Worm (Caenorhabditis elegans) whole organism, late embryonic: ENCODE results near the gene alh-7.

Experiments
- F13H6.1 ChIP-seq: sonication (generic microtip); optimal IDR thresholded peaks from 2 replicates; lab custom pipeline; 2016; ENCODE audit warnings: missing genetic modification characterization, missing compliant biosample characterization
- ama-1 ChIP-seq: fragments of 150-350 bp; optimal IDR thresholded peaks from 2 replicates; lab custom pipeline; 2014
- ceh-18 ChIP-seq: sonication (generic microtip); optimal IDR thresholded peaks from 2 replicates; lab custom pipeline; 2016; ENCODE audit warnings: missing genetic modification characterization, missing compliant biosample characterization
- ceh-19 ChIP-seq: fragments of 200-800 bp; sonication (Bioruptor generic); optimal IDR thresholded peaks from 2 replicates; lab custom pipeline; 2018; ENCODE audit warnings: mild to moderate bottlenecking, missing genetic modification characterization, missing compliant biosample characterization
- ceh-30 ChIP-seq: fragments of 150-350 bp; optimal IDR thresholded peaks from 2 replicates; lab custom pipeline; 2014; ENCODE audit warnings: missing biosample characterization, missing genetic modification characterization
- ceh-31 ChIP-seq: sonication (generic microtip); optimal IDR thresholded peaks from 2 replicates; lab custom pipeline; 2016; ENCODE audit warnings: missing genetic modification characterization, missing compliant biosample characterization
- ceh-34 ChIP-seq: sonication (generic microtip); optimal IDR thresholded peaks from 2 replicates; lab custom pipeline; 2016; ENCODE audit warnings: mild to moderate bottlenecking, missing genetic modification characterization, missing compliant biosample characterization
- ceh-45 ChIP-seq: fragments of 200-800 bp; sonication (Bioruptor generic); IDR thresholded peaks from 2 replicates; pipeline ENCODE4 v1.3.6; 2022; ENCODE audit warnings: missing genetic modification reagents, missing genetic modification characterization, missing compliant biosample characterization
- ceh-48 ChIP-seq: sonication (generic microtip); optimal IDR thresholded peaks from 2 replicates; lab custom pipeline; 2016; ENCODE audit warnings: missing genetic modification characterization, inconsistent platforms, missing compliant biosample characterization
- ceh-9 ChIP-seq: sonication (generic microtip); optimal IDR thresholded peaks from 2 replicates; lab custom pipeline; 2016; ENCODE audit warnings: mild to moderate bottlenecking, missing genetic modification characterization, inconsistent platforms, missing compliant biosample characterization
- dve-1 ChIP-seq: sonication (generic microtip); optimal IDR thresholded peaks from 2 replicates; lab custom pipeline; 2017; ENCODE audit warnings: antibody characterized with exemption, mild to moderate bottlenecking, missing genetic modification characterization, missing compliant biosample characterization
- elt-2 ChIP-seq: sonication (generic microtip); optimal IDR thresholded peaks from 2 replicates; lab custom pipeline; 2016; ENCODE audit warnings: missing genetic modification reagents, missing genetic modification characterization, missing compliant biosample characterization
- fax-1 ChIP-seq: sonication (generic microtip); optimal IDR thresholded peaks from 2 replicates; lab custom pipeline; 2016; ENCODE audit warnings: missing genotype, missing genetic modification characterization, missing compliant biosample characterization
- fkh-6 ChIP-seq: sonication (generic microtip); optimal IDR thresholded peaks from 2 replicates; lab custom pipeline; 2016; ENCODE audit warnings: missing genetic modification characterization, missing compliant biosample characterization
- hlh-30 ChIP-seq: sonication (generic microtip); optimal IDR thresholded peaks from 2 replicates; lab custom pipeline; 2017; ENCODE audit warnings: antibody characterized with exemption, missing genetic modification characterization, missing compliant biosample characterization; ENCODE audit not compliant: insufficient read depth
- hlh-8 ChIP-seq: sonication (generic microtip); optimal IDR thresholded peaks from 2 replicates; lab custom pipeline; 2016; ENCODE audit warnings: missing genotype, missing genetic modification characterization, missing compliant biosample characterization
- lim-6 ChIP-seq: sonication (generic microtip); optimal IDR thresholded peaks from 2 replicates; lab custom pipeline; 2016; ENCODE audit warnings: missing genetic modification characterization, missing compliant biosample characterization
- nfya-1 ChIP-seq: sonication (generic microtip); optimal IDR thresholded peaks from 2 replicates; lab custom pipeline; 2017; ENCODE audit warnings: missing genetic modification characterization, mild to moderate bottlenecking, missing compliant biosample characterization, antibody characterized with exemption, moderate library complexity
- pag-3 ChIP-seq: sonication (generic microtip); optimal IDR thresholded peaks from 2 replicates; lab custom pipeline; 2016; ENCODE audit warnings: missing compliant biosample characterization, missing genetic modification characterization, borderline replicate concordance
- pat-9 ChIP-seq: fragments of 200-800 bp; sonication (Bioruptor generic); optimal IDR thresholded peaks from 2 replicates; lab custom pipeline; 2018; ENCODE audit warnings: mild to moderate bottlenecking, missing genetic modification characterization, moderate library complexity, missing compliant biosample characterization
- pax-1 ChIP-seq: fragments of 150-350 bp; optimal IDR thresholded peaks from 2 replicates; lab custom pipeline; 2014; ENCODE audit warnings: missing biosample characterization, missing genetic modification characterization
- pqm-1 ChIP-seq: sonication (generic microtip); optimal IDR thresholded peaks from 2 replicates; lab custom pipeline; 2016; ENCODE audit warnings: missing genetic modification characterization, missing compliant biosample characterization
- rnt-1 ChIP-seq: sonication (generic microtip); optimal IDR thresholded peaks from 2 replicates; lab custom pipeline; 2016; ENCODE audit warnings: missing genetic modification characterization, missing compliant biosample characterization
- tbx-2 ChIP-seq: sonication (generic microtip); optimal IDR thresholded peaks from 2 replicates; lab custom pipeline; 2016; ENCODE audit warnings: missing genetic modification characterization, missing compliant biosample characterization
- unc-42 ChIP-seq: sonication (generic microtip); optimal IDR thresholded peaks from 2 replicates; lab custom pipeline; 2016; ENCODE audit warnings: missing genotype, missing genetic modification characterization, missing compliant biosample characterization
- unc-55 ChIP-seq: sonication (generic microtip); optimal IDR thresholded peaks from 2 replicates; lab custom pipeline; 2017; ENCODE audit warnings: missing biosample characterization, missing genetic modification reagents, missing genetic modification characterization
- ztf-16 ChIP-seq: sonication (generic microtip); optimal IDR thresholded peaks from 2 replicates; lab custom pipeline; 2017; ENCODE audit warnings: missing genetic modification characterization, missing compliant biosample characterization

The alh-7 gene

ce11 chrII:13469043-13469652 is 22.4 kb downstream of the alh-7 start, which contains the start of gene E01G4.3:
Gene E01G4.3, minus strand, starts transcription at chrII:13469602.
- peak; percentile 40 for TF ChIP-seq hlh-30 (tag; lab: Kevin White, UChicago)
- TF ChIP-seq nfya-1 (tag; lab: Kevin White, UChicago) = peak; percentile 44
- peak; percentile 72 for TF ChIP-seq ceh-18 (tag; lab: Kevin White, UChicago)
- TF ChIP-seq elt-2 = peak; percentile 84
- no peak for TF ChIP-seq pag-3 (tag; lab: Kevin White, UChicago)
- no peak for TF ChIP-seq lim-6 (tag; lab: Kevin White, UChicago)
- peak; percentile 59 for TF ChIP-seq rnt-1 (tag; lab: Kevin White, UChicago)
- peak; percentile 31 for TF ChIP-seq pqm-1 (tag; lab: Kevin White, UChicago)

ce11 chrII:13467838-13468389 is 23.7 kb downstream of the alh-7 start:
- TF ChIP-seq elt-2 (peak; percentile 96), ceh-31 (tag; lab: Kevin White, UChicago) (no peak), fkh-6 (tag; lab: Kevin White, UChicago) (no peak), pag-3 (tag; lab: Kevin White, UChicago) (no peak)
- TF ChIP-seq, all 69 proteins: peak for 1

ce11 chrII:13465381-13465838 is 26.2 kb downstream of the alh-7 start:
- TF ChIP-seq pax-1 (tag; lab: Kevin White, UChicago) = no peak
- peak; percentile 2 for TF ChIP-seq elt-2

DNA sequence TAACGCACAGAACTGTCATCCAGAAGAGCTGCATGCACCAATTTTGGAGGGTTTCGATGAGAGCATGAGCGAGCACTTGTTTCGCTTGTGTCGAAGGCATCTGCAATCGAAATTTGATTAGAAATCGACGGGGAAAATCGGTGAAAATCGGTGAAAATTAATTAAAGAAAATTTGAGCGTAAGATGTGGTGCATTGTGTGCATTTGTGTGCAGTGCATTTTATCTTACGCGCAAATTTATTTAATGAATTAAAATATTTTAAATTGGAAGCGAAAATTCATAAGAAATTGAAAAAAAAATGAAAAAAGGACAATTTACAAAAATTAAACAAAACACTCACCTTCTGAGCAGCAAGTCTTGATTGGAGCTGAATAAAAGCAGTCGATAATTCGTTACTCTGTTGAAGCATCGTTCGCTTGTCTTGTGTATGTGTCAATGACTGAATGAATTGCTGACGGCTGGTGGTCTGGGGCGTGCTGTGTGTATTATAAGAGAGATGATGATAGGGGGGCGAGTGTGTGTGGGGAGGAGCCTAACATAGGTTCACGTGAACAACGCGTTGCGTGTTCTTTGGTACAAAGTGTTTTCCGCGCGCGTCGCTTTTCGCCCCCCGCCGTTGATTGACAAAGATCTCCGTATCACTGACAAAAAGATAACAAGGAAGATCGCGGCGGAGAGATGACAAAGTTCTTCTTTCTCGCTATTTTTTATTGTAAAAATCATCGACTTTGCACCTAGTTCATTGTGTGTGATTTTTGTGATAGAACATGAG is 29.8 kb downstream of the alh-7 start:
- TF ChIP-seq F13H6.1 (tag; lab: Kevin White, UChicago) (peak; percentile 4), hlh-30 (tag; lab: Kevin White, UChicago) (peak; percentile 53), rnt-1 (tag; lab: Kevin White, UChicago) (peak; percentile 75), ztf-16 (tag; lab: Kevin White, UChicago) (peak; percentile 29), tbx-2 (tag; lab: Kevin White, UChicago) (peak; percentile 66), hlh-8 (tag; lab: Kevin White, UChicago) (no peak), ceh-48 (no peak), elt-2 (peak; percentile 77), unc-55 (peak; percentile 97), pqm-1 (tag; lab: Kevin White, UChicago) (peak; percentile 37), ceh-18 (tag; lab: Kevin White, UChicago) (peak; percentile 87), nfya-1 (tag; lab: Kevin White, UChicago) (peak; percentile 61), pat-9 (tag; lab: Kevin White, UChicago) (peak; percentile 1), ama-1 (peak; percentile 81), ceh-34 (peak; percentile 5), ceh-19 (GFP tag; lab: Kevin White, UChicago) (no peak)

DNA sequence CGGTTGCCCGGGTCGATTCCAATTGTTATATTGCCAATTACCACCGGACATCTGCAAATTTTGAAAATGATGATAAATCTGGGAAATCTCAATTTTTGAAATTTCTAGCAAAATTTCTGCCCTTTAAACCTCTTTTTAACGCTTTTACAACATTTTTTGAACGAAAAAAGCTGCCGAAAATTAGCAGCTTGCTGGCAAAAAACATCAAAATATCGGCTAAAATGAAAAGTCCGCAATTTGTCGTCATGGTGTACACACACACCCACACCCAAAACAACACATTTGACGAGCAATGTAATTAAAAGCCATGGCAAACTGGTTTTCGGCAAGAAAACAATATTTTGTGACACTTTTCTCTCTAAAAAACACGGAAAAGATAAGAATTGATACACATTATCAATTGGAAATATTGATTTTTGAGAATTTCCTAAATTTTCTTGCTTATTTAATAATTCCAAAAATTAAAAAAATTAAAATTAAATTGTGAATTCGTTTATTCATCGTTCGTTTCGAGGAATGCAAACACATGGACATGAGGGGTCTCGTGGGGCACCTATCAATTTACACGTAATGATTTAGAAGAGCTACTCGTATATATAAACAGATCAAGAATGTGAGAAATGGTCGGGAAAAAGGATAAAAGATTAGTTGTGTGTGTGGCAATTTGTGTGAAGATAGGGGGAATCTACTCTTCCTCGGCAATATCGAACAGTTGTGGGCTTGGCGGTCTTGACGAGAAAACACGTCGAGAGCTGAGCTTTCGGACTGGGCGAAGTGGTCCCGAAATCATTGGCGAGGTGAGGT is 30.8 kb downstream of the alh-7 start, which contains the start of gene pqn-27:
TSS of gene pqn-27 (minus strand) at position 51 of the 804 bp plus-strand sequence.
- TF ChIP-seq fax-1 (tag; lab: Kevin White, UChicago) (no peak), dve-1 (tag; lab: Kevin White, UChicago) (peak; percentile 18), nfya-1 (tag; lab: Kevin White, UChicago) (peak; percentile 37), ama-1 (peak; percentile 84), unc-42 (tag; lab: Kevin White, UChicago) (peak; percentile 30), ceh-45 (GFP tag; lab: Robert Waterston, UW) (no peak), pax-1 (tag; lab: Kevin White, UChicago) (peak; percentile 47), elt-2 (peak; percentile 41), ceh-30 (peak; percentile 19), ceh-9 (tag; lab: Kevin White, UChicago) (no peak)
